Fruit fly (Drosophila melanogaster): ENCODE data around the gene tho2.

The tho2 gene

DNA sequence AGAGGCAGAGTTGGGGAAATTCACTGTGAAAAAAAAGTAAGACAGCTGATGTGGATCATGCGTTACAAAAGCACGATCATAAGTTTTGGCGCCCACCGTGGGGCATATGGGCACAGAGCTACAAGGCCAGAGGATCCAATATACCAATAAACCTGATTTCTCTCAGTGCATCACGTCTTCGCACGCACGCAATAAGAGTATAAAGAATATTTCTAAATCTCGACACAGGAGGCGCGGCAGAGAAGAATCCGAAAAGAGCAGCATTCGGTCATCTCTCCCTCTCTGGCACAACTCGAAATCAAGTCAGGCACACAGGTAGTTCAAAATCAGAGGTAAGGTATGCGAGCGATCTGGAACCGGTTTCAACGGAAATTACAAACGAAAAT, 18.6 kb upstream of the tho2 start:
- peak; percentile 76 for TF ChIP-seq D1 (tag; optimal IDR thresholded peaks at IDR 0.05)
- peak; percentile 94 for TF ChIP-seq CG9948 (tag; optimal IDR thresholded peaks at IDR 0.05)
- peak; percentile 93 for TF ChIP-seq Snoo (tag; optimal IDR thresholded peaks at IDR 0.05)
- TF ChIP-seq fd96Ca (GFP tag; IDR thresholded peaks at IDR 0.05), result peak; percentile 97
- peak; percentile 97 for TF ChIP-seq CG15710 (tag; optimal IDR thresholded peaks at IDR 0.05)
- peak; percentile 89 for TF ChIP-seq CG12605 (GFP tag; IDR thresholded peaks at IDR 0.05)
- peak; percentile 93 for TF ChIP-seq gl (tag; optimal IDR thresholded peaks at IDR 0.05)
- TF ChIP-seq CG32121 (GFP tag; IDR thresholded peaks at IDR 0.05), result peak; percentile 86
- TF ChIP-seq CG4496 (GFP tag; IDR thresholded peaks at IDR 0.05), result peak; percentile 96
- peak; percentile 87 for TF ChIP-seq Ets98B (GFP tag; IDR thresholded peaks at IDR 0.05)
- TF ChIP-seq CG14655 (GFP tag; optimal IDR thresholded peaks at IDR 0.05), result peak; percentile 94
- TF ChIP-seq CG8301 (tag; optimal IDR thresholded peaks at IDR 0.05), result peak; percentile 92
- peak; percentile 93 for TF ChIP-seq CG8159 (tag; optimal IDR thresholded peaks at IDR 0.05)
- TF ChIP-seq rn (GFP tag; IDR thresholded peaks at IDR 0.05), result peak; percentile 94
- peak; percentile 72 for TF ChIP-seq EcR (GFP tag; optimal IDR thresholded peaks at IDR 0.05)
- peak; percentile 55; the same call in 1 of the 2 replicates for TF ChIP-seq CG10348 (GFP tag; IDR thresholded peaks at IDR 0.05)
- peak; percentile 91 for TF ChIP-seq Pif1B (GFP tag; optimal IDR thresholded peaks at IDR 0.05)
- peak; percentile 89 for TF ChIP-seq CG13204 (GFP tag; optimal IDR thresholded peaks at IDR 0.05)
- TF ChIP-seq CG34367 (tag; optimal IDR thresholded peaks at IDR 0.05), result peak; percentile 94
- peak; percentile 92 for TF ChIP-seq Pif1A (GFP tag; optimal IDR thresholded peaks at IDR 0.05)
- TF ChIP-seq CG17806 (tag; optimal IDR thresholded peaks at IDR 0.05), result peak; percentile 94

DNA sequence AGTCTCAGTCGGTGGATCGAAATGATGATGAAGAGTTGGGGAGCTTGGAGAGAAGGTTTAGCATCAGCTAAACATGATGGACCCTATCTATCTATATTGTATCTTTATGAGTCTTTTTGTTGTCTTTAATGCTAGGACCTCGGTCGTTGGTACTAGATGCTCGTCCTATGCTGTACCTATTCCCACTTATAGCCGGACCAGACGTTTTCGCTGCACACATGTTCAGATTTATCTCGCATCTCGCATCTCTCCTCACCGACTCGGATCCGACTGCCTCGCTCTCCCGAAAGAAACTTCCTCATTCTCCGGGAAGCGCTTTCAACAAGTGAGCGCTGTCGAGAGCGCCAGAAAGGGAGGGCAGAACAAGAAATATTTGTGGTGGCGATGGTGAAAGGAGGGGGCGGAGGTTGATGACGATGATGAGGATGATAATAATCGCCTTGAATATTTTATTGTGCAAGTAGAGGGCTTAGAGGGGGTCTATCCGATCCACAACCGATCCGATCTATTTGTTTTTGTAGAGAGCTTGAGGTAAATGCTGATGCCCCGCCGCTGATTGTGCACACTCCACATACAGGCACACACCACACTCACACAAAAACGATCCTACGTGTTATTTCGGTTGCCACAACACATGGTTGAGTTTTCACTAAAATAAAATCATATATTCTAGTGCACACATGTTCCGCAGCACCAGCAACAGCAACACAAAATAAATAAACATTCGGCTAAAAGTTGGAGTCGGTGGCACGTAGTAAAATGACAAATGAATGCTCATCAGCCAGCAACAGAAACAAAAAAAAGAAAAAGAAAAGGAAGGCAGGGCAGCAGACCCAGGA, 18.0 kb upstream of the tho2 start:
- TF ChIP-seq CG12605 (GFP tag; IDR thresholded peaks at IDR 0.05) (no peak; the same call in 1 of the 2 replicates), Ets98B (GFP tag; IDR thresholded peaks at IDR 0.05) (peak; percentile 61), gl (tag; optimal IDR thresholded peaks at IDR 0.05) (no peak), CG34367 (tag; optimal IDR thresholded peaks at IDR 0.05) (peak; percentile 55), CG13204 (GFP tag; optimal IDR thresholded peaks at IDR 0.05) (peak; percentile 29), CG10348 (GFP tag; IDR thresholded peaks at IDR 0.05) (no peak), CG8301 (tag; optimal IDR thresholded peaks at IDR 0.05) (peak; percentile 67), D1 (tag; optimal IDR thresholded peaks at IDR 0.05) (no peak), CG8159 (tag; optimal IDR thresholded peaks at IDR 0.05) (peak; percentile 77), CG9948 (tag; optimal IDR thresholded peaks at IDR 0.05) (peak; percentile 52), Pif1A (GFP tag; optimal IDR thresholded peaks at IDR 0.05) (peak; percentile 65), rn (GFP tag; IDR thresholded peaks at IDR 0.05) (no peak), CG32121 (GFP tag; IDR thresholded peaks at IDR 0.05) (no peak), fd96Ca (GFP tag; IDR thresholded peaks at IDR 0.05) (0 out of 3 replicates have a peak, but pooled peaks have one; percentile 32), CG14655 (GFP tag; optimal IDR thresholded peaks at IDR 0.05) (peak; percentile 73), EcR (GFP tag; optimal IDR thresholded peaks at IDR 0.05) (no peak), Snoo (tag; optimal IDR thresholded peaks at IDR 0.05) (no peak), CG17806 (tag; optimal IDR thresholded peaks at IDR 0.05) (peak; percentile 60), CG15710 (tag; optimal IDR thresholded peaks at IDR 0.05) (peak; percentile 48), CG4496 (GFP tag; IDR thresholded peaks at IDR 0.05) (peak; percentile 67; the same call in 1 of the 3 replicates), Pif1B (GFP tag; optimal IDR thresholded peaks at IDR 0.05) (peak; percentile 46)

DNA sequence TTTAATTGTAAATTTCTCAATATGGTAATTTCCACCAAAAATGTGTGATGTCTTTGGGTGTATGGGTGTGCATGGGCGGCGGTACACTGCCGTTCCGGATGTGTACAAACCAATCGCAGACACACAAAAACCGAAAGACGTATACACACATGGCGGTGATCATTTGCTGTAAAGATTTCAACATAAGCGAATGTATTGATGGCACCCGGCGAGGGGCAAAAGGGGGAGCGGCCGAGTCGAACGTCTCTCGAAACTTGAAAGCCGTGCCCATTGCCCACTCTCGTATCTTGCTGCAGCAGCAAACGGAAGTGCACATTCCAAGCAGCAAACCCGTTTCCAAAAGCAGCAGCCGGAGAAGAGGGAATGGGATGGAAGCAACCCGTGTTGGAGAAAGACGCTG, 17.3 kb upstream of the tho2 start:
- TF ChIP-seq EcR (GFP tag; optimal IDR thresholded peaks at IDR 0.05) (peak; percentile 20), CG12605 (GFP tag; IDR thresholded peaks at IDR 0.05) (no peak), CG8159 (tag; optimal IDR thresholded peaks at IDR 0.05) (no peak), Pif1B (GFP tag; optimal IDR thresholded peaks at IDR 0.05) (no peak), rn (GFP tag; IDR thresholded peaks at IDR 0.05) (0 out of 2 replicates have a peak, but pooled peaks have one; percentile 3), CG9948 (tag; optimal IDR thresholded peaks at IDR 0.05) (no peak), CG10348 (GFP tag; IDR thresholded peaks at IDR 0.05) (0 out of 2 replicates have a peak, but pooled peaks have one; percentile 33), fd96Ca (GFP tag; IDR thresholded peaks at IDR 0.05) (peak; percentile 33; the same call in 1 of the 3 replicates), CG15710 (tag; optimal IDR thresholded peaks at IDR 0.05) (no peak), Ets98B (GFP tag; IDR thresholded peaks at IDR 0.05) (no peak), CG13204 (GFP tag; optimal IDR thresholded peaks at IDR 0.05) (peak; percentile 85), D1 (tag; optimal IDR thresholded peaks at IDR 0.05) (no peak), CG34367 (tag; optimal IDR thresholded peaks at IDR 0.05) (no peak), CG4496 (GFP tag; IDR thresholded peaks at IDR 0.05) (peak; percentile 62; the same call in 2 of the 3 replicates)

DNA sequence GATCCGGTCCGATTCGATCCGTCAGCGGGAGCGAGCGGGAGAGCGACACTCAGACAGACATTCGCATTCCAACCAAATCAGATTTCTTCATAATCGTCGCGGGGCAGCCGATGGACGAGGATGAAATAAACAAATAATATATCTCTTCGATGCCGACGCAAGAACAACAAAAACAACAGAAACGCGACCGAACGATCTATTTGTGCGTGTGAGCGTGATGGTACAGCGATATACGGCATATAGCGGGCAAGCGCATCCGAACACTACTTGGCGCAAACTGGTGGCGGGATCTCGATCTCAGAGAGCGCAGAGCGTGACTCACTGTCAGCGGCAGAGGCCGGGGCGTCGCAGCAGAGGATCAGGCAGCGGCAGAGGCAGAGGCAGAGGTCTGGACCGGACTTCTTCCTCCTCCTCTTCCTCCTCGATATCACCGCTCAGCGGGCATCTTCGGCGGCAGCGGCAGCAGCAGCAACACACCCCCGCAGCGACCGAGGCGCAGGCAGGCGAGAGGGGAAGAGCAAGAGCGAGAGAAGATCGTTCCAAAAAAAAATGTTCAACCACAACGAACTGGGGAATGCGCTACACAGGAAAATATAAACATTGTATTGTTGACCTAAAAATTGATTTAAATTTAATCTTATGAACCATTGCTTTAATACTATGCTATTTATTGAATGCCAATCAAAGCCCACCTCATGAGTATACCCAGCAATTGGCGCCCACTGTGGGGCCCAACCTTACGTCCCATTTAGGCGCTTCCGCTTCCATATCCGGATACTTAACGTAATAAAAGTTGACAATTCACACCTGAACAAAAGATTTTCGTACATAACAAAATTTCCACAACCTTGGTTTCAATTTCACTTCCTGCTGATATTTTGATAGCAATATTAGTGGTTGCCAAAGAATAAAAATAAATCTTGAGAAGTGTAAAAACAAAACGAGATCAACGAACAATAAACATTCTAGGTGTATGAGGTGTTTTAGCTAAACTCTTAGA, 16.6 kb upstream of the tho2 start:
- TF ChIP-seq Ets98B (GFP tag; IDR thresholded peaks at IDR 0.05), result no peak; the same call in 1 of the 2 replicates
- TF ChIP-seq CG12605 (GFP tag; IDR thresholded peaks at IDR 0.05), result peak; percentile 28; the same call in 1 of the 2 replicates
- TF ChIP-seq Pif1B (GFP tag; optimal IDR thresholded peaks at IDR 0.05), result no peak
- TF ChIP-seq CG4496 (GFP tag; IDR thresholded peaks at IDR 0.05), result no peak; the same call in none of the 3 replicates
- TF ChIP-seq fd96Ca (GFP tag; IDR thresholded peaks at IDR 0.05), result peak; percentile 39; the same call in 1 of the 3 replicates
- TF ChIP-seq CG32121 (GFP tag; IDR thresholded peaks at IDR 0.05), result peak; percentile 39; the same call in 1 of the 2 replicates
- peak; percentile 86 for TF ChIP-seq EcR (GFP tag; optimal IDR thresholded peaks at IDR 0.05)
- TF ChIP-seq CG13204 (GFP tag; optimal IDR thresholded peaks at IDR 0.05), result peak; percentile 100
- peak; percentile 63 for TF ChIP-seq CG8159 (tag; optimal IDR thresholded peaks at IDR 0.05)
- TF ChIP-seq CG8301 (tag; optimal IDR thresholded peaks at IDR 0.05), result peak; percentile 44
- no peak for TF ChIP-seq D1 (tag; optimal IDR thresholded peaks at IDR 0.05)
- peak; percentile 20 for TF ChIP-seq CG34367 (tag; optimal IDR thresholded peaks at IDR 0.05)
- TF ChIP-seq Snoo (tag; optimal IDR thresholded peaks at IDR 0.05), result peak; percentile 35
- TF ChIP-seq Pif1A (GFP tag; optimal IDR thresholded peaks at IDR 0.05), result peak; percentile 14
- peak; percentile 37; the same call in 1 of the 2 replicates for TF ChIP-seq rn (GFP tag; IDR thresholded peaks at IDR 0.05)
- TF ChIP-seq CG9948 (tag; optimal IDR thresholded peaks at IDR 0.05), result peak; percentile 68
- no peak for TF ChIP-seq gl (tag; optimal IDR thresholded peaks at IDR 0.05)
- peak; percentile 53 for TF ChIP-seq CG17806 (tag; optimal IDR thresholded peaks at IDR 0.05)
- TF ChIP-seq CG15710 (tag; optimal IDR thresholded peaks at IDR 0.05), result peak; percentile 50
- TF ChIP-seq CG14655 (GFP tag; optimal IDR thresholded peaks at IDR 0.05), result no peak
- no peak for TF ChIP-seq CG10348 (GFP tag; IDR thresholded peaks at IDR 0.05)
